Worm (Caenorhabditis elegans): Measurements from ENCODE around the gene T24E12.6.

Gene T24E12.6

DNA sequence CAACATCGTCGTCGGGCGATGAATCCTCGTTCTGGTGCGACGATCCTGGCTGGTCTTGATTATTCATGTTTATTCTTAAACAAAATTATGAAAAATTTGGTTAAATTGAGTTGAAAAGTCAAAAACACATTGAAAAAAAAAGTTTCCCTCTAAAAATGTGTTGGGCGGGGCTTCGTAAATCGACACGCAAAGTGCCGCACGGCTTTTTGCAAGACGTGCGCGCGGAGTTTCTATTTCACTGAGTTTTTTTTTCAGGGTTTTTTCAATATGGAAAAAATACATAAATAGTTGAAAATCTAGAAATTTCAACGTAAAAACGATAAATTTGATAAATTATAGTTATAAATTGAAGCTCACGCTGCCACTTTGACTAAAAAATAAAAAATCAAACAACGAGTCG is 46.6 kb upstream of the T24E12.6 start, which contains the start of gene F54D10.5 (continued):
- TF ChIP-seq sup-37 (GFP tag; optimal IDR thresholded peaks at IDR 0.05) (no peak), lin-15B (tag; optimal IDR thresholded peaks at IDR 0.05) (peak; percentile 63), ceh-88 (GFP tag; IDR thresholded peaks at IDR 0.05) (peak; percentile 24; the same call in 1 of the 2 replicates), mab-9 (GFP tag; IDR thresholded peaks at IDR 0.05) (peak; percentile 41; the same call in 1 of the 2 replicates), vab-15 (tag; optimal IDR thresholded peaks at IDR 0.05) (no peak), tbx-2 (tag; optimal IDR thresholded peaks at IDR 0.05) (peak; percentile 80), aly-2 (tag; optimal IDR thresholded peaks at IDR 0.05) (no peak), mdl-1 (tag; optimal IDR thresholded peaks at IDR 0.05) (peak in 1 of 2 experiments; percentile 66), nhr-71 (tag; optimal IDR thresholded peaks at IDR 0.05) (peak; percentile 87), nhr-237 (tag; optimal IDR thresholded peaks at IDR 0.05) (peak; percentile 10), lsy-2 (tag; optimal IDR thresholded peaks at IDR 0.05) (peak; percentile 85 to 86), efl-1 (optimal IDR thresholded peaks at IDR 0.05) (peak; percentile 81 to 95), efl-1 (GFP tag; optimal IDR thresholded peaks at IDR 0.05 in 1 of 2) (peak; percentile 91 to 99), lin-13 (GFP tag; optimal IDR thresholded peaks at IDR 0.05) (peak; percentile 55), lin-14 (GFP tag; optimal IDR thresholded peaks at IDR 0.05) (peak; percentile 77), ets-5 (GFP tag; IDR thresholded peaks at IDR 0.05) (no peak), pqm-1 (tag; optimal IDR thresholded peaks at IDR 0.05) (no peak), C16A3.4 (tag; optimal IDR thresholded peaks at IDR 0.05) (peak; percentile 77), elt-2 (tag; optimal IDR thresholded peaks at IDR 0.05) (peak; percentile 73), dpl-1 (GFP tag; optimal IDR thresholded peaks at IDR 0.05) (peak; percentile 95), nhr-28 (tag; optimal IDR thresholded peaks at IDR 0.05) (no peak), unc-130 (tag; optimal IDR thresholded peaks at IDR 0.05) (peak; percentile 81), egl-13 (tag; optimal IDR thresholded peaks at IDR 0.05) (peak; percentile 28), nhr-85 (tag) (peak; percentile 89), fkh-8 (tag; optimal IDR thresholded peaks at IDR 0.05) (peak; percentile 47), ztf-11 (tag; optimal IDR thresholded peaks at IDR 0.05) (peak in 1 of 2 experiments; percentile 13), ceh-8 (GFP tag; optimal IDR thresholded peaks at IDR 0.05) (peak; percentile 55), ceh-90 (tag; optimal IDR thresholded peaks at IDR 0.05) (peak; percentile 15), fkh-4 (tag; optimal IDR thresholded peaks at IDR 0.05; ENCODE audit: borderline replicate concordance) (no peak), ama-1 (optimal IDR thresholded peaks at IDR 0.05) (no peak), nhr-47 (tag; optimal IDR thresholded peaks at IDR 0.05) (peak; percentile 85), rnt-1 (tag; optimal IDR thresholded peaks at IDR 0.05) (peak; percentile 93), lir-3 (tag; optimal IDR thresholded peaks at IDR 0.05; ENCODE audit: poor library complexity) (no peak), F16B12.6 (tag; optimal IDR thresholded peaks at IDR 0.05) (peak; percentile 68), swsn-7 (tag; optimal IDR thresholded peaks at IDR 0.05) (peak; percentile 82), unc-86 (tag; optimal IDR thresholded peaks at IDR 0.05) (peak; percentile 76), ces-1 (GFP tag; optimal IDR thresholded peaks at IDR 0.05) (no peak), C04F5.9 (tag; optimal IDR thresholded peaks at IDR 0.05) (peak; percentile 54), fos-1 (tag; optimal IDR thresholded peaks at IDR 0.05) (peak; percentile 47), hlh-17 (GFP tag; optimal IDR thresholded peaks at IDR 0.05; ENCODE audit: borderline replicate concordance) (no peak)

- TF ChIP-seq lin-35 (GFP tag; optimal IDR thresholded peaks at IDR 0.05) = no peak
- TF ChIP-seq lin-15B (tag; optimal IDR thresholded peaks at IDR 0.05) = no peak
- TF ChIP-seq F16B12.6 (tag; optimal IDR thresholded peaks at IDR 0.05) = no peak
- TF ChIP-seq rnt-1 (tag; optimal IDR thresholded peaks at IDR 0.05) = no peak
- TF ChIP-seq C34B4.2 (tag; optimal IDR thresholded peaks at IDR 0.05) = no peak
- no peak for TF ChIP-seq zip-4 (GFP tag; optimal IDR thresholded peaks at IDR 0.05)
- TF ChIP-seq C04F5.9 (tag; optimal IDR thresholded peaks at IDR 0.05) = no peak
- TF ChIP-seq grh-1 (GFP tag; IDR thresholded peaks at IDR 0.05) = no peak
- TF ChIP-seq ama-1 (optimal IDR thresholded peaks at IDR 0.05) = no peak
- TF ChIP-seq tlp-1 (tag; optimal IDR thresholded peaks at IDR 0.05) = no peak
- no peak for TF ChIP-seq ztf-11 (tag; optimal IDR thresholded peaks at IDR 0.05)
- no peak for TF ChIP-seq ceh-88 (GFP tag; IDR thresholded peaks at IDR 0.05)
- no peak for TF ChIP-seq ceh-82 (tag; optimal IDR thresholded peaks at IDR 0.05)
- no peak for TF ChIP-seq swsn-7 (tag; optimal IDR thresholded peaks at IDR 0.05)
- no peak for TF ChIP-seq lir-3 (tag; optimal IDR thresholded peaks at IDR 0.05; ENCODE audit: poor library complexity)
- no peak for TF ChIP-seq xbp-1 (tag; optimal IDR thresholded peaks at IDR 0.05)
- no peak for TF ChIP-seq efl-3 (GFP tag; optimal IDR thresholded peaks at IDR 0.05)
Observed at ce11 chrII:3806964-3807363, 45.5 kb upstream of the T24E12.6 start, which contains the start of gene F54D10.4. Gene F54D10.4, minus strand, starts transcription at chrII:3807064.

Data from whole organism, L1 larva.